1 worm cellular context compared by ENCODE assay signal in genomic region chrV:13324933-13325760, ce11.
A peak's percentile ranks its signal among the peaks of the same experiment; 100 is the strongest.
TF ChIP-seq lines count a peak whose summit lies in the region.

C50B6.7 (minus strand) TSS chrV:13324983.

TF ChIP-seq in whole organism, L4 larva, 104 proteins besides CTCF, POLR2A, EP300 and RAD21 (continued from another document):
- TF ChIP-seq hlh-30 (tag; optimal IDR thresholded peaks at IDR 0.05; lab: Kevin White, UChicago; ENCODE audit: insufficient read depth), result no peak
- no peak for TF ChIP-seq Y5F2A.4 (GFP tag; optimal IDR thresholded peaks at IDR 0.05; lab: Kevin White, UChicago)
- TF ChIP-seq aha-1 (tag; lab: Kevin White, UChicago), result peak; percentile 56
- TF ChIP-seq tra-1 (GFP tag; IDR thresholded peaks at IDR 0.05; lab: Robert Waterston, UW), result no peak
- TF ChIP-seq lin-15B (tag; optimal IDR thresholded peaks at IDR 0.05; lab: Kevin White, UChicago), result no peak
- no peak for TF ChIP-seq D1046.2 (GFP tag; IDR thresholded peaks at IDR 0.05; lab: Robert Waterston, UW)
- no peak for TF ChIP-seq vab-7 (GFP tag; IDR thresholded peaks at IDR 0.05; lab: Robert Waterston, UW)
- TF ChIP-seq cey-2 (tag; optimal IDR thresholded peaks at IDR 0.05; lab: Kevin White, UChicago; ENCODE audit: borderline replicate concordance, insufficient read depth), result no peak
- TF ChIP-seq rbr-2 (tag; optimal IDR thresholded peaks at IDR 0.05; lab: Kevin White, UChicago), result no peak
- TF ChIP-seq F10B5.3 (tag; optimal IDR thresholded peaks at IDR 0.05; lab: Kevin White, UChicago), result no peak
- no peak for TF ChIP-seq zip-11 (GFP tag; IDR thresholded peaks at IDR 0.05; lab: Robert Waterston, UW)
- TF ChIP-seq skn-1 (tag; optimal IDR thresholded peaks at IDR 0.05; lab: Kevin White, UChicago), result no peak
- no peak for TF ChIP-seq madf-5 (GFP tag; IDR thresholded peaks at IDR 0.05; lab: Robert Waterston, UW)
- TF ChIP-seq egl-27 (tag; optimal IDR thresholded peaks at IDR 0.05; lab: Kevin White, UChicago), result no peak
- no peak for TF ChIP-seq spr-3 (GFP tag; optimal IDR thresholded peaks at IDR 0.05; lab: Kevin White, UChicago)
- no peak for TF ChIP-seq ztf-7 (tag; optimal IDR thresholded peaks at IDR 0.05; lab: Kevin White, UChicago)
- no peak for TF ChIP-seq nhr-77 (tag; optimal IDR thresholded peaks at IDR 0.05; lab: Kevin White, UChicago)
- TF ChIP-seq T20F7.1 (GFP tag; optimal IDR thresholded peaks at IDR 0.05; lab: Kevin White, UChicago), result no peak
- TF ChIP-seq pqm-1 (tag; optimal IDR thresholded peaks at IDR 0.05; lab: Kevin White, UChicago), result peak; percentile 22
- TF ChIP-seq pha-4 (GFP tag; IDR thresholded peaks at IDR 0.05; lab: Robert Waterston, UW), result no peak
- TF ChIP-seq pha-4 (tag; optimal IDR thresholded peaks at IDR 0.05; lab: Kevin White, UChicago), result no peak
- no peak for TF ChIP-seq nhr-102 (tag; optimal IDR thresholded peaks at IDR 0.05; lab: Kevin White, UChicago)
- peak; percentile 90 for TF ChIP-seq php-3 (GFP tag; IDR thresholded peaks at IDR 0.05; lab: Robert Waterston, UW)
- TF ChIP-seq T26A8.4 (GFP tag; IDR thresholded peaks at IDR 0.05; lab: Robert Waterston, UW), result no peak
- no peak for TF ChIP-seq zfp-2 (tag; optimal IDR thresholded peaks at IDR 0.05; lab: Kevin White, UChicago)
- TF ChIP-seq nhr-28 (tag; optimal IDR thresholded peaks at IDR 0.05; lab: Kevin White, UChicago), result peak; percentile 2
- TF ChIP-seq ZK546.5 (tag; optimal IDR thresholded peaks at IDR 0.05; lab: Kevin White, UChicago), result no peak
- no peak for TF ChIP-seq F37D6.2 (tag; optimal IDR thresholded peaks at IDR 0.05; lab: Kevin White, UChicago)
- no peak for TF ChIP-seq daf-16 (GFP tag; optimal IDR thresholded peaks at IDR 0.05; lab: Kevin White, UChicago)
- TF ChIP-seq daf-16 (tag; optimal IDR thresholded peaks at IDR 0.05; lab: Kevin White, UChicago), result peak; percentile 52
- TF ChIP-seq nhr-41 (GFP tag; IDR thresholded peaks at IDR 0.05; lab: Robert Waterston, UW), result no peak
- no peak for TF ChIP-seq nhr-111 (GFP tag; optimal IDR thresholded peaks at IDR 0.05; lab: Kevin White, UChicago)
- TF ChIP-seq daf-12 (tag; optimal IDR thresholded peaks at IDR 0.05; lab: Kevin White, UChicago), result no peak
- TF ChIP-seq dmd-9 (GFP tag; IDR thresholded peaks at IDR 0.05; lab: Robert Waterston, UW), result no peak
- TF ChIP-seq ztf-11 (tag; optimal IDR thresholded peaks at IDR 0.05; lab: Kevin White, UChicago), result no peak
- TF ChIP-seq nhr-11 (tag; optimal IDR thresholded peaks at IDR 0.05; lab: Kevin White, UChicago), result no peak
- TF ChIP-seq aly-2 (tag; optimal IDR thresholded peaks at IDR 0.05; lab: Kevin White, UChicago), result no peak
- no peak for TF ChIP-seq unc-39 (tag; optimal IDR thresholded peaks at IDR 0.05; lab: Kevin White, UChicago)
- TF ChIP-seq ceh-32 (tag; optimal IDR thresholded peaks at IDR 0.05; lab: Kevin White, UChicago; ENCODE audit: poor library complexity), result no peak
- no peak for TF ChIP-seq nhr-42 (GFP tag; IDR thresholded peaks at IDR 0.05; lab: Robert Waterston, UW)
- TF ChIP-seq R02D3.7 (tag; optimal IDR thresholded peaks at IDR 0.05; lab: Kevin White, UChicago), result no peak
- TF ChIP-seq nhr-48 (tag; optimal IDR thresholded peaks at IDR 0.05; lab: Kevin White, UChicago), result peak; percentile 9
- no peak for TF ChIP-seq ceh-28 (tag; optimal IDR thresholded peaks at IDR 0.05; lab: Kevin White, UChicago)
- TF ChIP-seq lin-29 (GFP tag; IDR thresholded peaks at IDR 0.05; lab: Robert Waterston, UW), result no peak
- TF ChIP-seq lim-7 (GFP tag; IDR thresholded peaks at IDR 0.05; lab: Robert Waterston, UW), result no peak
